Fruit fly (Drosophila melanogaster) whole organism, embryonic: ENCODE measurements around the gene CG2021.

Experiments used
- Ada2b ChIP-seq: fragments of 200-800 bp; sonication (Bioruptor generic); IDR thresholded peaks from 2 replicates; pipeline ENCODE4 v1.3.6; 2022; ENCODE audit warnings: missing biosample characterization, missing genetic modification characterization
- Aef1 ChIP-seq: fragments of 200-800 bp; sonication (Bioruptor generic); IDR thresholded peaks from 3 replicates; pipeline ENCODE4 v1.3.6; 2022; ENCODE audit warnings: missing biosample characterization, missing genetic modification characterization
- Bdp1 ChIP-seq: fragments of 200-800 bp; sonication (Bioruptor generic); optimal IDR thresholded peaks from 3 replicates; lab custom pipeline; 2016; ENCODE audit warnings: missing biosample characterization, missing genetic modification characterization
- Blimp-1 ChIP-seq: fragments of 200-800 bp; sonication (Bioruptor generic); optimal IDR thresholded peaks from 3 replicates; lab custom pipeline; 2018; ENCODE audit warnings: missing biosample characterization, missing genetic modification characterization, mild to moderate bottlenecking, moderate library complexity, missing genetic modification reagents
- CG12071 ChIP-seq: fragments of 200-800 bp; sonication (Bioruptor generic); optimal IDR thresholded peaks from 3 replicates; lab custom pipeline; 2018; ENCODE audit warnings: missing biosample characterization, mild to moderate bottlenecking, missing genetic modification characterization
- CG12769 ChIP-seq: fragments of 200-800 bp; sonication (Bioruptor generic); optimal IDR thresholded peaks from 2 replicates; lab custom pipeline; 2019; ENCODE audit warnings: missing biosample characterization, mild to moderate bottlenecking, missing genetic modification characterization, moderate library complexity
- CG14965 ChIP-seq: fragments of 200-800 bp; sonication (Bioruptor generic); optimal IDR thresholded peaks from 2 replicates; lab custom pipeline; 2016; ENCODE audit warnings: missing biosample characterization, missing genetic modification characterization, borderline replicate concordance
- CG15696 ChIP-seq: fragments of 200-800 bp; sonication (Bioruptor generic); optimal IDR thresholded peaks from 2 replicates; lab custom pipeline; 2019; ENCODE audit warnings: missing biosample characterization, mild to moderate bottlenecking, missing genetic modification characterization, moderate library complexity
- CG17385 ChIP-seq: fragments of 200-800 bp; sonication (Bioruptor generic); optimal IDR thresholded peaks from 3 replicates; lab custom pipeline; 2018; ENCODE audit warnings: missing biosample characterization, mild to moderate bottlenecking, missing genetic modification characterization
- CG17912 ChIP-seq: fragments of 200-800 bp; sonication (Bioruptor generic); optimal IDR thresholded peaks from 2 replicates; lab custom pipeline; 2018; ENCODE audit warnings: missing biosample characterization, mild to moderate bottlenecking, missing genetic modification characterization
- CG2678 ChIP-seq: fragments of 200-800 bp; sonication (Bioruptor generic); optimal IDR thresholded peaks from 3 replicates; lab custom pipeline; 2019; ENCODE audit warnings: missing biosample characterization, mild to moderate bottlenecking, missing genetic modification characterization, moderate library complexity
- CG3065 ChIP-seq: fragments of 200-800 bp; sonication (Bioruptor generic); optimal IDR thresholded peaks from 2 replicates; lab custom pipeline; 2016; ENCODE audit warnings: missing biosample characterization, missing genetic modification characterization
- CG43689 ChIP-seq: fragments of 200-800 bp; sonication (Bioruptor generic); IDR thresholded peaks from 2 replicates; pipeline ENCODE4 v1.3.6; 2022; ENCODE audit warnings: missing biosample characterization, missing genetic modification characterization
- CG4707 ChIP-seq: fragments of 200-800 bp; sonication (Bioruptor generic); optimal IDR thresholded peaks from 2 replicates; lab custom pipeline; 2018; ENCODE audit warnings: missing biosample characterization, mild to moderate bottlenecking, missing genetic modification characterization, moderate library complexity
- CG6683 ChIP-seq: fragments of 200-800 bp; sonication (Bioruptor generic); optimal IDR thresholded peaks from 2 replicates; lab custom pipeline; 2017; ENCODE audit warnings: missing biosample characterization, mild to moderate bottlenecking, missing genetic modification characterization, missing genetic modification reagents
- CG7987 ChIP-seq: fragments of 200-800 bp; sonication (Bioruptor generic); optimal IDR thresholded peaks from 2 replicates; lab custom pipeline; 2018; ENCODE audit warnings: missing biosample characterization, mild to moderate bottlenecking, missing genetic modification characterization, moderate library complexity
- CG8290 ChIP-seq, 3 experiments: fragments of 200-800 bp; sonication (Bioruptor generic); optimal IDR thresholded peaks; 2 replicates each; lab custom pipeline; 2016 to 2019; ENCODE audit warnings: missing biosample characterization in 3 of 3, missing genetic modification characterization in 3 of 3, mild to moderate bottlenecking in 2 of 3, moderate library complexity in 1 of 3
- CG8924 ChIP-seq: fragments of 200-800 bp; optimal IDR thresholded peaks from 3 replicates; lab custom pipeline; 2019; ENCODE audit warnings: missing biosample characterization, mild to moderate bottlenecking, missing genetic modification characterization, moderate library complexity
- Doc3 ChIP-seq: fragments of 200-800 bp; sonication (Bioruptor generic); IDR thresholded peaks from 3 replicates; pipeline ENCODE4 v1.3.6; 2022; ENCODE audit warnings: missing biosample characterization, missing genetic modification characterization; ENCODE audit not compliant: partially characterized antibody
- Hmx ChIP-seq: fragments of 200-800 bp; sonication (Bioruptor generic); optimal IDR thresholded peaks from 2 replicates; lab custom pipeline; 2016; ENCODE audit warnings: missing biosample characterization, missing genetic modification characterization
- Hr78 ChIP-seq, 2 experiments: fragments of 200-800 bp in 1 of 2; fragments of >200 bp in 1 of 2; sonication (Bioruptor generic) in 1 of 2; optimal IDR thresholded peaks; 2 replicates each; lab custom pipeline; 2017 to 2019; ENCODE audit warnings: missing biosample characterization in 2 of 2, missing genetic modification characterization in 2 of 2, mild to moderate bottlenecking in 1 of 2, moderate library complexity in 1 of 2
- NfI ChIP-seq: fragments of 200-800 bp; sonication (Bioruptor generic); optimal IDR thresholded peaks from 3 replicates; lab custom pipeline; 2018; ENCODE audit warnings: missing biosample characterization, mild to moderate bottlenecking, missing genetic modification characterization, moderate library complexity
- Rfx ChIP-seq: fragments of 200-800 bp; sonication (Bioruptor generic); IDR thresholded peaks from 2 replicates; pipeline ENCODE4 v1.3.6; 2022; ENCODE audit warnings: missing biosample characterization, missing genetic modification characterization
- Side ChIP-seq: fragments of 200-800 bp; sonication (Bioruptor generic); optimal IDR thresholded peaks from 2 replicates; lab custom pipeline; 2016; ENCODE audit warnings: missing biosample characterization, missing genetic modification characterization
- Sox102F ChIP-seq: fragments of 200-800 bp; sonication (Bioruptor generic); optimal IDR thresholded peaks from 2 replicates; lab custom pipeline; 2018; ENCODE audit warnings: missing biosample characterization, mild to moderate bottlenecking, missing genetic modification characterization, moderate library complexity
- Ssrp ChIP-seq: fragments of 200-800 bp; sonication (Bioruptor generic); optimal IDR thresholded peaks from 2 replicates; lab custom pipeline; 2018; ENCODE audit warnings: missing biosample characterization, mild to moderate bottlenecking, missing genetic modification characterization, moderate library complexity
- bab2 ChIP-seq: fragments of 200-800 bp; sonication (Bioruptor generic); optimal IDR thresholded peaks from 2 replicates; lab custom pipeline; 2016; ENCODE audit warnings: missing biosample characterization, missing genetic modification characterization
- cwo ChIP-seq: fragments of 200-800 bp; sonication (Bioruptor generic); optimal IDR thresholded peaks from 3 replicates; lab custom pipeline; 2017; ENCODE audit warnings: missing biosample characterization, missing genetic modification characterization, mild to moderate bottlenecking, moderate library complexity, missing genetic modification reagents
- ewg ChIP-seq: fragments of 200-800 bp; sonication (Bioruptor generic); optimal IDR thresholded peaks from 3 replicates; lab custom pipeline; 2017; ENCODE audit warnings: mild to moderate bottlenecking, missing biosample characterization, missing genetic modification reagents, missing genetic modification characterization
- grn ChIP-seq: fragments of 200-800 bp; sonication (Bioruptor generic); optimal IDR thresholded peaks from 3 replicates; lab custom pipeline; 2017; ENCODE audit warnings: missing biosample characterization, missing genetic modification characterization
- hb ChIP-seq: fragments of 200-800 bp; sonication (Bioruptor generic); IDR thresholded peaks from 3 replicates; pipeline ENCODE4 v1.3.6; 2022; ENCODE audit warnings: missing biosample characterization, missing genetic modification characterization; ENCODE audit not compliant: partially characterized antibody
- ken ChIP-seq: fragments of 200-800 bp; sonication (Bioruptor generic); IDR thresholded peaks from 3 replicates; pipeline ENCODE4 v1.3.6; 2022; ENCODE audit warnings: missing biosample characterization, missing genetic modification characterization
- lmd ChIP-seq: fragments of 200-800 bp; sonication (Bioruptor generic); IDR thresholded peaks from 2 replicates; pipeline ENCODE4 v1.3.6; 2022; ENCODE audit warnings: missing biosample characterization, missing genetic modification characterization
- lov ChIP-seq, 2 experiments: fragments of 200-800 bp in 1 of 2; fragments of >200 bp in 1 of 2; sonication (Bioruptor generic) in 1 of 2; IDR thresholded peaks in 1 of 2; optimal IDR thresholded peaks in 1 of 2; 2 replicates in 1 of 2; 3 replicates in 1 of 2; pipeline versions ENCODE4 v1.3.6 to Lab custom; 2017 to 2022; ENCODE audit warnings: missing biosample characterization in 1 of 2, missing genetic modification characterization in 1 of 2
- onecut ChIP-seq: fragments of 200-800 bp; sonication (Bioruptor generic); IDR thresholded peaks from 2 replicates; pipeline ENCODE4 v1.3.6; 2022; ENCODE audit warnings: missing biosample characterization, missing genetic modification characterization
- org-1 ChIP-seq: fragments of 200-800 bp; sonication (Bioruptor generic); optimal IDR thresholded peaks from 2 replicates; lab custom pipeline; 2017; ENCODE audit warnings: missing biosample characterization, missing genetic modification characterization
- pan ChIP-seq, 4 experiments: fragments of >200 bp in 3 of 4; fragments of 200-800 bp in 1 of 4; sonication (Bioruptor generic) in 1 of 4; optimal IDR thresholded peaks in 3 of 4; IDR thresholded peaks in 1 of 4; 2 replicates each; pipeline versions ENCODE4 v1.3.6 to Lab custom; 2017 to 2022; ENCODE audit warnings: missing biosample characterization in 2 of 4, missing genetic modification characterization in 2 of 4, mixed read lengths in 1 of 4
- pros ChIP-seq: fragments of 200-800 bp; sonication (Bioruptor generic); optimal IDR thresholded peaks from 3 replicates; lab custom pipeline; 2019; ENCODE audit warnings: missing biosample characterization, mild to moderate bottlenecking, missing genetic modification characterization, moderate library complexity
- pzg ChIP-seq: fragments of 200-800 bp; sonication (Bioruptor generic); optimal IDR thresholded peaks from 3 replicates; lab custom pipeline; 2018; ENCODE audit warnings: missing biosample characterization, mild to moderate bottlenecking, missing genetic modification characterization, moderate library complexity
- row ChIP-seq: fragments of 200-800 bp; sonication (Bioruptor generic); IDR thresholded peaks from 3 replicates; pipeline ENCODE4 v1.3.6; 2022; ENCODE audit warnings: missing biosample characterization, missing genetic modification characterization
- sc ChIP-seq, 3 experiments: fragments of >200 bp in 2 of 3; fragments of 200-800 bp in 1 of 3; sonication (Bioruptor generic) in 1 of 3; optimal IDR thresholded peaks; 2 replicates in 2 of 3; 3 replicates in 1 of 3; lab custom pipeline; 2017; ENCODE audit warnings: mild to moderate bottlenecking in 1 of 3, missing biosample characterization in 1 of 3, missing genetic modification characterization in 1 of 3, missing genetic modification reagents in 1 of 3
- sens ChIP-seq: fragments of 200-800 bp; sonication (Bioruptor generic); peaks from one replicate; lab custom pipeline; 2016; ENCODE audit warnings: missing biosample characterization, missing genetic modification characterization
- ssp ChIP-seq: fragments of 200-800 bp; sonication (Bioruptor generic); IDR thresholded peaks from 2 replicates; pipeline ENCODE4 v1.3.6; 2022; ENCODE audit warnings: missing biosample characterization, missing genetic modification characterization
- stc ChIP-seq: fragments of 200-800 bp; sonication (Bioruptor generic); IDR thresholded peaks from 2 replicates; pipeline ENCODE4 v1.3.6; 2022; ENCODE audit warnings: missing biosample characterization, missing genetic modification characterization
- unc-4 ChIP-seq: fragments of 200-800 bp; sonication (Bioruptor generic); IDR thresholded peaks from 2 replicates; pipeline ENCODE4 v1.3.6; 2022; ENCODE audit warnings: missing biosample characterization, missing genetic modification characterization; ENCODE audit not compliant: partially characterized antibody
- vvl ChIP-seq: fragments of 200-800 bp; sonication (Bioruptor generic); IDR thresholded peaks from 2 replicates; pipeline ENCODE4 v1.3.6; 2022; ENCODE audit warnings: missing biosample characterization, missing genetic modification characterization

CG2021 gene

DNA sequence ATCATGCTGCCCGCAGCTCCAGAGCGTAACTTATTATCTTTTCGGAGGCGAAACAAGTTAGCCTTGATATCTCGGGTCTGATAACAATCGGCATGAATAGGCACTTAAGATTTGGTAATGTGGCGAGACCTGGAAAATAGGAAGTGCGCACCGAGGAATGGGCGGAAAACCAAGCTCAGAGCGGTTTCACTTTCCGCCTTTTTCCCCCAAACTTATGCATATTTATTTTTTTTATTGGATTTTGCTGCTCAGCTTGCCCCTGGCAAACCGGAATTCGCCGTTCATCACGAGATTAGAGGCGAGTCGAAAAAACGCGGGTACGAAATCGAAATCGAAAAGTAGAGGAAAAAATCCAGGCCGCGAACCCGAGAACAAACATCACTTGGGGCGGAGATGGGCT is 22.3 kb downstream of the CG2021 start:
- TF ChIP-seq grn (peak; percentile 20), CG2678 (tag; lab: Kevin White, UChicago) (no peak), sc (optimal IDR thresholded peaks at IDR 0.05; lab: Kevin White, UChicago) (no peak), sc (GFP tag; optimal IDR thresholded peaks at IDR 0.05; lab: Kevin White, UChicago) (no peak), hb (no peak), cwo (GFP tag; lab: Kevin White, UChicago) (peak; percentile 23), Side (GFP tag; lab: Kevin White, UChicago) (no peak), Aef1 (GFP tag; lab: Robert Waterston, UW) (no peak), lov (optimal IDR thresholded peaks at IDR 0.05; lab: Kevin White, UChicago) (no peak), lov (GFP tag; IDR thresholded peaks at IDR 0.05; lab: Robert Waterston, UW) (0 out of 3 replicates have a peak, but pooled peaks have one; percentile 36), onecut (GFP tag; lab: Robert Waterston, UW) (no peak), vvl (peak; percentile 47), Ssrp (tag; lab: Kevin White, UChicago) (no peak), CG12071 (GFP tag; lab: Kevin White, UChicago) (no peak), Blimp-1 (peak; percentile 82), org-1 (GFP tag; lab: Kevin White, UChicago) (no peak), Ada2b (GFP tag; lab: Robert Waterston, UW) (no peak), bab2 (GFP tag; lab: Kevin White, UChicago) (no peak), CG15696 (tag; lab: Kevin White, UChicago) (no peak), sens (GFP tag; lab: Kevin White, UChicago) (no peak), CG17912 (GFP tag; lab: Kevin White, UChicago) (no peak)
- TF ChIP-seq, all 482 proteins: peak for 5

- TF ChIP-seq Bdp1 (no peak), CG7987 (GFP tag; lab: Kevin White, UChicago) (no peak), CG8924 (no peak), CG12769 (tag; lab: Kevin White, UChicago) (no peak), Rfx (GFP tag; lab: Robert Waterston, UW) (no peak), ssp (GFP tag; lab: Robert Waterston, UW) (no peak), Hr78 (GFP tag; optimal IDR thresholded peaks at IDR 0.05; lab: Kevin White, UChicago) (no peak), Sox102F (GFP tag; lab: Kevin White, UChicago) (no peak), Doc3 (GFP tag; lab: Robert Waterston, UW) (no peak), stc (GFP tag; lab: Robert Waterston, UW) (no peak), CG6683 (GFP tag; lab: Kevin White, UChicago) (no peak), CG3065 (GFP tag; lab: Kevin White, UChicago) (no peak), CG4707 (GFP tag; lab: Kevin White, UChicago) (no peak), CG17385 (no peak)
- TF ChIP-seq, all 482 proteins: peak for 0
Observed at dm6 chr3L:1754262-1754661, 22.9 kb downstream of the CG2021 start.

dm6 chr3L:1748218-1748617 is 29.0 kb downstream of the CG2021 start:
- TF ChIP-seq NfI (GFP tag; lab: Kevin White, UChicago) (peak; percentile 10), unc-4 (GFP tag; lab: Robert Waterston, UW) (0 out of 2 replicates have a peak, but pooled peaks have one; percentile 14), pzg (GFP tag; lab: Kevin White, UChicago) (peak; percentile 8), org-1 (GFP tag; lab: Kevin White, UChicago) (no peak), ken (GFP tag; lab: Robert Waterston, UW) (no peak), CG14965 (GFP tag; lab: Kevin White, UChicago) (no peak), pros (GFP tag; lab: Kevin White, UChicago) (no peak), CG12071 (GFP tag; lab: Kevin White, UChicago) (no peak), lmd (GFP tag; lab: Robert Waterston, UW) (peak; percentile 27; the same call in 1 of the 2 replicates), pan (optimal IDR thresholded peaks at IDR 0.05; lab: Kevin White, UChicago) (no peak), pan (GFP tag; optimal IDR thresholded peaks at IDR 0.05 in 1 of 2, IDR thresholded peaks at IDR 0.05 in 1 of 2) (no peak), CG8290 (GFP tag; optimal IDR thresholded peaks at IDR 0.05; lab: Kevin White, UChicago) (no peak), CG8290 (tag; optimal IDR thresholded peaks at IDR 0.05; lab: Kevin White, UChicago) (peak in 1 of 2 experiments; percentile 46), Rfx (GFP tag; lab: Robert Waterston, UW) (0 out of 2 replicates have a peak, but pooled peaks have one; percentile 15), ewg (GFP tag; lab: Kevin White, UChicago) (peak; percentile 98), row (GFP tag; lab: Robert Waterston, UW) (peak; percentile 58), CG43689 (GFP tag; lab: Robert Waterston, UW) (no peak), Hmx (GFP tag; lab: Kevin White, UChicago) (no peak)
